Fruit fly (Drosophila melanogaster) whole organism, pupa: ENCODE data around the gene CG32263.

Experiments used
- CG10348 ChIP-seq: fragments of 200-800 bp; sonication (Bioruptor generic); IDR thresholded peaks from 2 replicates; pipeline ENCODE4 v1.3.6; 2022; ENCODE audit warnings: missing biosample characterization, missing genetic modification characterization
- CG12605 ChIP-seq: fragments of 200-800 bp; sonication (Bioruptor generic); IDR thresholded peaks from 2 replicates; pipeline ENCODE4 v1.3.6; 2022; ENCODE audit warnings: missing biosample characterization, missing genetic modification characterization
- CG13204 ChIP-seq: fragments of 200-800 bp; sonication (Bioruptor generic); optimal IDR thresholded peaks from 2 replicates; lab custom pipeline; 2018; ENCODE audit warnings: missing biosample characterization, mild to moderate bottlenecking, missing genetic modification characterization, moderate library complexity
- CG17806 ChIP-seq: fragments of 200-800 bp; sonication (Bioruptor generic); optimal IDR thresholded peaks from 2 replicates; lab custom pipeline; 2018; ENCODE audit warnings: missing biosample characterization, mild to moderate bottlenecking, missing genetic modification characterization, moderate library complexity
- CG32121 ChIP-seq: fragments of 200-800 bp; sonication (Bioruptor generic); IDR thresholded peaks from 2 replicates; pipeline ENCODE4 v1.3.6; 2022; ENCODE audit warnings: missing biosample characterization, missing genetic modification characterization
- CG4496 ChIP-seq: fragments of 200-800 bp; sonication (Bioruptor generic); IDR thresholded peaks from 3 replicates; pipeline ENCODE4 v1.3.6; 2022; ENCODE audit warnings: missing biosample characterization, missing genetic modification characterization
- CG8301 ChIP-seq: fragments of 200-800 bp; sonication (Bioruptor generic); optimal IDR thresholded peaks from 2 replicates; lab custom pipeline; 2018; ENCODE audit warnings: missing biosample characterization, mild to moderate bottlenecking, missing genetic modification characterization
- EcR ChIP-seq: fragments of 200-800 bp; sonication (Bioruptor generic); optimal IDR thresholded peaks from 3 replicates; lab custom pipeline; 2019; ENCODE audit warnings: missing biosample characterization, missing genetic modification characterization, mild to moderate bottlenecking, moderate library complexity, missing genetic modification reagents
- Pif1A ChIP-seq: fragments of 200-800 bp; sonication (Bioruptor generic); optimal IDR thresholded peaks from 3 replicates; lab custom pipeline; 2016; ENCODE audit warnings: missing biosample characterization, missing genetic modification characterization
- Pif1B ChIP-seq: fragments of 200-800 bp; sonication (Bioruptor generic); optimal IDR thresholded peaks from 3 replicates; lab custom pipeline; 2016; ENCODE audit warnings: missing biosample characterization, missing genetic modification characterization
- Snoo ChIP-seq: fragments of 200-800 bp; sonication (Bioruptor generic); optimal IDR thresholded peaks from 3 replicates; lab custom pipeline; 2017; ENCODE audit warnings: missing biosample characterization, mild to moderate bottlenecking, missing genetic modification characterization, inconsistent platforms
- fd96Ca ChIP-seq: fragments of 200-800 bp; sonication (Bioruptor generic); IDR thresholded peaks from 3 replicates; pipeline ENCODE4 v1.3.6; 2022; ENCODE audit warnings: missing biosample characterization, missing genetic modification characterization

dm6 chr3L:3825884-3826283 lies 15.0 kb upstream of the CG32263 start:
- TF ChIP-seq Pif1A (no peak), EcR (GFP tag; lab: Kevin White, UChicago) (no peak), CG12605 (GFP tag; lab: Robert Waterston, UW) (no peak), CG17806 (no peak), fd96Ca (GFP tag; lab: Robert Waterston, UW) (no peak), CG32121 (GFP tag; lab: Robert Waterston, UW) (no peak), CG4496 (GFP tag; lab: Robert Waterston, UW) (no peak), CG10348 (no peak), CG8301 (tag; lab: Kevin White, UChicago) (no peak), Pif1B (no peak), Snoo (tag; lab: Kevin White, UChicago) (no peak), CG13204 (GFP tag; lab: Kevin White, UChicago) (no peak)
